Worm (Caenorhabditis elegans) whole organism, late embryonic: Measurements from ENCODE around the gene F53H4.6.

Experiments used
- nhr-11 ChIP-seq: fragments of 150-350 bp; optimal IDR thresholded peaks from 2 replicates; lab custom pipeline; 2014; ENCODE audit warnings: missing biosample characterization, missing genetic modification characterization
- unc-3 ChIP-seq, 2 experiments: fragments of 200-800 bp in 1 of 2; sonication (Bioruptor generic) in 1 of 2; sonication (generic microtip) in 1 of 2; conservative IDR thresholded peaks in 1 of 2; optimal IDR thresholded peaks in 1 of 2; 2 replicates each; pipeline versions ENCODE4 v1.3.6 to Lab custom; 2016 to 2022; ENCODE audit warnings: missing compliant biosample characterization in 2 of 2, missing genetic modification characterization in 2 of 2, missing genetic modification reagents in 1 of 2

DNA sequence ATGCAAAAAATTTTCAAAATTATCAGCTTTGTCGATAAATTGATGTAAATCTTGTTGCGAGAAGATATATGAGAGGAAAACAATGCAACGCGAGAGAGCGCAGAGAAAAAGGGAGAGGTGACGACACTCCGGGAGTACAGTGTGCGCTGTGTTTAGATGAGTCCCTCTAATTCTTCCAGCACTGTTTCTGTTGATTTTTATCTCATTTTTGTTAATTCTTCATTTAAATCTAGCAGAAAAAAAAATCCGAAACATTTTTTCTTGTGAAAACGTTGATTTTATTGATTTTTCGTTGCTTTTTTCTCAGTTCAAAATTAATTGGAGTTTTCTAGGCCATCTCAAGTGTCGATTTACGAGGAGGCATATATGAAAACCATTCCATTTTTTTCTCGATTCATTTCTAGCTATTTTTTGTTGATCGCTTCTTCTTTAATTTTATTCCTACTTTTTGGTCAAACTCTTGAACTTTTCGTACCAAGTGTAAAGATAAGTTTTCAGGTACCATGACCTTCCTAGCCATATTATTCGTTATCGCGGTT lies 10.9 kb downstream of the F53H4.6 start, which contains the start of gene acl-1:
- TF ChIP-seq unc-3 (GFP tag; conservative IDR thresholded peaks at IDR 0.05; lab: Robert Waterston, UW) (no peak), unc-3 (tag; optimal IDR thresholded peaks at IDR 0.05; lab: Kevin White, UChicago) (no peak), nhr-11 (tag; lab: Kevin White, UChicago) (no peak)
